Worm (Caenorhabditis elegans) whole organism, mixed stage, embryonic: ENCODE results near the gene Y40A1A.3.

Source experiments
- bed-3 ChIP-seq: fragments of 200-800 bp; sonication (Bioruptor generic); optimal IDR thresholded peaks from 3 replicates; lab custom pipeline; 2018; ENCODE audit warnings: mild to moderate bottlenecking, missing genetic modification characterization, moderate library complexity, missing compliant biosample characterization
- ces-1 ChIP-seq: fragments of 150-350 bp; optimal IDR thresholded peaks from 2 replicates; lab custom pipeline; 2014; ENCODE audit warnings: missing biosample characterization, missing genetic modification reagents, missing genetic modification characterization
- cnd-1 ChIP-seq: fragments of 200-800 bp; sonication (Bioruptor generic); optimal IDR thresholded peaks from 2 replicates; lab custom pipeline; 2018; ENCODE audit warnings: mild to moderate bottlenecking, missing genetic modification characterization, missing compliant biosample characterization
- elt-3 ChIP-seq: fragments of 150-350 bp; optimal IDR thresholded peaks from 2 replicates; lab custom pipeline; 2014; ENCODE audit warnings: missing biosample characterization, missing genetic modification characterization
- mab-5 ChIP-seq: fragments of 150-350 bp; optimal IDR thresholded peaks from 2 replicates; lab custom pipeline; 2014; ENCODE audit warnings: missing biosample characterization, missing genetic modification characterization
- mep-1 ChIP-seq: fragments of 150-350 bp; optimal IDR thresholded peaks from 2 replicates; lab custom pipeline; 2017; ENCODE audit warnings: missing biosample characterization, missing genetic modification reagents, missing genetic modification characterization, inconsistent platforms
- nhr-12 ChIP-seq: fragments of 150-350 bp; optimal IDR thresholded peaks from 2 replicates; lab custom pipeline; 2014; ENCODE audit warnings: missing biosample characterization, missing genetic modification characterization
- nhr-237 ChIP-seq: fragments of 150-350 bp; optimal IDR thresholded peaks from 2 replicates; lab custom pipeline; 2014; ENCODE audit warnings: missing biosample characterization, missing genetic modification characterization
- nhr-28 ChIP-seq: fragments of 150-350 bp; optimal IDR thresholded peaks from 2 replicates; lab custom pipeline; 2014; ENCODE audit warnings: missing biosample characterization, missing genetic modification characterization
- nhr-76 ChIP-seq: sonication (generic microtip); optimal IDR thresholded peaks from 2 replicates; lab custom pipeline; 2017; ENCODE audit warnings: missing biosample characterization, missing genetic modification characterization
- snpc-4 ChIP-seq: fragments of 150-350 bp; optimal IDR thresholded peaks from 2 replicates; lab custom pipeline; 2014; ENCODE audit warnings: missing biosample characterization, missing genetic modification characterization
- unc-39 ChIP-seq: fragments of 150-350 bp; optimal IDR thresholded peaks from 2 replicates; lab custom pipeline; 2014; ENCODE audit warnings: missing biosample characterization, missing genetic modification characterization
- unc-62 ChIP-seq: fragments of 150-350 bp; optimal IDR thresholded peaks from 2 replicates; lab custom pipeline; 2014; ENCODE audit warnings: missing biosample characterization, missing genetic modification reagents, missing genetic modification characterization
- ztf-11 ChIP-seq: fragments of 150-350 bp; optimal IDR thresholded peaks from 2 replicates; lab custom pipeline; 2014; ENCODE audit warnings: missing biosample characterization, missing genetic modification characterization

DNA sequence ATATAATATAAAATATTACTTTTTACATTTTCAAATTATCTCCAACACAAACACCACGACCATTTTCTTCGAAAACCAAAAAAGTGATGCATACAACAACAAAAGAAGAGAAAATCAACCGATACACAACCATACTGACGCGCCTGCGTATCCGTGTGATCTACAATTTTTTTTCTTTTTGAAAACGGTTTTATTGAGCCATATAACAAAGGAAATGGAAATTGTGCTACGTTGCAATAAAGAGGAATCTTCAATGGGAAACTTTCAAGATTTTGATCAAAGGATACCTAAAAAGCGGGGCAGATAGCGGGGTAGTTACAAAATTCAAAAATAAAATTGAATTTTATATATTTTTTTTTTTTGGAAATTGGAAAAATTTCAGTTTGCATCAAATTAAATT, 23.1 kb downstream of the Y40A1A.3 start, which contains the start of gene F52D2.5:
- no peak for TF ChIP-seq ztf-11 (tag; lab: Kevin White, UChicago)
- TF ChIP-seq nhr-12 (tag; lab: Kevin White, UChicago) = no peak
- TF ChIP-seq mep-1 (tag; lab: Kevin White, UChicago) = no peak
- no peak for TF ChIP-seq ces-1 (GFP tag; lab: Kevin White, UChicago)
- no peak for TF ChIP-seq cnd-1
- TF ChIP-seq unc-62 (GFP tag; lab: Kevin White, UChicago) = no peak
- no peak for TF ChIP-seq nhr-28 (tag; lab: Kevin White, UChicago)
- TF ChIP-seq snpc-4 (tag; lab: Kevin White, UChicago) = no peak
- TF ChIP-seq mab-5 = no peak
- no peak for TF ChIP-seq nhr-76
- no peak for TF ChIP-seq unc-39 (tag; lab: Kevin White, UChicago)
- TF ChIP-seq bed-3 (GFP tag; lab: Kevin White, UChicago) = no peak
- TF ChIP-seq elt-3 (tag; lab: Kevin White, UChicago) = no peak
- TF ChIP-seq nhr-237 (tag; lab: Kevin White, UChicago) = no peak
